Fruit fly (Drosophila melanogaster) whole organism, adult: ENCODE measurements around the gene kug.
A peak's percentile ranks its signal among the peaks of the same experiment; 100 is the strongest.

Experiments
- CG11617 ChIP-seq: fragments of 200-800 bp; sonication (Bioruptor generic); optimal IDR thresholded peaks from 2 replicates; lab custom pipeline; 2017; ENCODE audit warnings: mild to moderate bottlenecking, missing biosample characterization, missing genetic modification reagents, missing genetic modification characterization
- CG12768 ChIP-seq: fragments of 200-800 bp; sonication (Bioruptor generic); optimal IDR thresholded peaks from 2 replicates; lab custom pipeline; 2017; ENCODE audit warnings: missing biosample characterization, missing genetic modification characterization, mild to moderate bottlenecking, moderate library complexity, missing genetic modification reagents
- CG14711 ChIP-seq: fragments of 200-800 bp; sonication (Bioruptor generic); optimal IDR thresholded peaks from 2 replicates; lab custom pipeline; 2018; ENCODE audit warnings: missing biosample characterization, mild to moderate bottlenecking, missing genetic modification characterization, moderate library complexity
- CG1620 ChIP-seq: fragments of 200-800 bp; sonication (Bioruptor generic); optimal IDR thresholded peaks from 2 replicates; lab custom pipeline; 2016; ENCODE audit warnings: missing biosample characterization, missing genetic modification characterization
- CG33017 ChIP-seq: fragments of 200-800 bp; sonication (Bioruptor generic); optimal IDR thresholded peaks from 2 replicates; lab custom pipeline; 2018; ENCODE audit warnings: missing biosample characterization, mild to moderate bottlenecking, missing genetic modification characterization, moderate library complexity
- CG5204 ChIP-seq: fragments of 200-800 bp; sonication (Bioruptor generic); optimal IDR thresholded peaks from 2 replicates; lab custom pipeline; 2016; ENCODE audit warnings: missing biosample characterization, missing genetic modification characterization
- CG7045 ChIP-seq: fragments of 200-800 bp; sonication (Bioruptor generic); optimal IDR thresholded peaks from 2 replicates; lab custom pipeline; 2017; ENCODE audit warnings: missing biosample characterization, mild to moderate bottlenecking, missing genetic modification characterization
- CG7101 ChIP-seq: fragments of 200-800 bp; sonication (Bioruptor generic); optimal IDR thresholded peaks from 2 replicates; lab custom pipeline; 2018; ENCODE audit warnings: missing biosample characterization, mild to moderate bottlenecking, missing genetic modification characterization, moderate library complexity
- Clk ChIP-seq: fragments of 200-800 bp; sonication (Bioruptor generic); optimal IDR thresholded peaks from 2 replicates; lab custom pipeline; 2017; ENCODE audit warnings: missing biosample characterization, missing genetic modification characterization
- Crg-1 ChIP-seq: fragments of 200-800 bp; sonication (Bioruptor generic); optimal IDR thresholded peaks from 2 replicates; lab custom pipeline; 2016; ENCODE audit warnings: missing biosample characterization, missing genetic modification characterization
- Hr96 ChIP-seq: fragments of 200-800 bp; sonication (Bioruptor generic); optimal IDR thresholded peaks from 2 replicates; lab custom pipeline; 2016; ENCODE audit warnings: missing biosample characterization, missing genetic modification characterization
- Mnt ChIP-seq: fragments of 200-800 bp; sonication (Bioruptor generic); optimal IDR thresholded peaks from 2 replicates; lab custom pipeline; 2016; ENCODE audit warnings: missing biosample characterization, mild to moderate bottlenecking, missing genetic modification characterization
- bab1 ChIP-seq: fragments of 200-800 bp; sonication (Bioruptor generic); optimal IDR thresholded peaks from 3 replicates; lab custom pipeline; 2019; ENCODE audit warnings: missing biosample characterization, mild to moderate bottlenecking, missing genetic modification characterization, moderate library complexity
- cic ChIP-seq: fragments of 200-800 bp; sonication (Bioruptor generic); optimal IDR thresholded peaks from 2 replicates; lab custom pipeline; 2017; ENCODE audit warnings: missing biosample characterization, mild to moderate bottlenecking, missing genetic modification characterization, moderate library complexity
- cnc ChIP-seq, 2 experiments: fragments of >200 bp; optimal IDR thresholded peaks; 2 replicates each; lab custom pipeline; 2017
- kay ChIP-seq: fragments of 200-800 bp; sonication (Bioruptor generic); peaks from one replicate; lab custom pipeline; 2016; ENCODE audit warnings: missing biosample characterization, missing genetic modification characterization, borderline replicate concordance
- ovo ChIP-seq: fragments of 200-800 bp; sonication (Bioruptor generic); optimal IDR thresholded peaks from 2 replicates; lab custom pipeline; 2016; ENCODE audit warnings: missing biosample characterization, missing genetic modification characterization
- pad ChIP-seq: fragments of 200-800 bp; sonication (Bioruptor generic); optimal IDR thresholded peaks from 3 replicates; lab custom pipeline; 2017; ENCODE audit warnings: missing biosample characterization, missing genetic modification characterization, mild to moderate bottlenecking, moderate library complexity, missing genetic modification reagents
- tj ChIP-seq: fragments of 200-800 bp; sonication (Bioruptor generic); optimal IDR thresholded peaks from 3 replicates; lab custom pipeline; 2017; ENCODE audit warnings: missing biosample characterization, mild to moderate bottlenecking, missing genetic modification characterization, moderate library complexity
- toe ChIP-seq: fragments of 200-800 bp; sonication (Bioruptor generic); optimal IDR thresholded peaks from 2 replicates; lab custom pipeline; 2016; ENCODE audit warnings: missing biosample characterization, missing genetic modification characterization

kug gene

DNA sequence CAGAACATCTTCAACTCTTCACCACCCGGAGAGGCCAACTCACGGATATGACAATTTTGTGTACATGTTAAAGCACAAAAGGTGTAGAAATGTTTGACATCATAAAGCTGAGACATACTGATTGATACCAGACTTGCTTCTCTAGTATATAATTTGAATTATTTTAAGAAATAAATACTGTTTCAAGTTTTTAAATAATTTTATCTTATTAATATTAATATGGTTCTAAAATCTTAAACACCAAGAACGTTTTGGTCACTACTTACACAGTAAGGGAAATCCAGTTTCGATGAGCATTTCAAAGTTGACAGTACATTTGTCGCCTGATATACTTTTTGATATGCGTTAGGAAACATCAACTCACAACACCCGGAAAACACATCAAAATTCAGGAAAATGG lies 19.3 kb upstream of the kug start, which contains the start of the genes hale and schuy:
Gene hale (minus strand): TSS at position 101 of the 400 bp plus-strand sequence.
Gene schuy (plus strand): TSS at position 326 of the 400 bp plus-strand sequence.
- peak; percentile 6 for TF ChIP-seq kay
- TF ChIP-seq Mnt (GFP tag; lab: Kevin White, UChicago), result no peak

DNA sequence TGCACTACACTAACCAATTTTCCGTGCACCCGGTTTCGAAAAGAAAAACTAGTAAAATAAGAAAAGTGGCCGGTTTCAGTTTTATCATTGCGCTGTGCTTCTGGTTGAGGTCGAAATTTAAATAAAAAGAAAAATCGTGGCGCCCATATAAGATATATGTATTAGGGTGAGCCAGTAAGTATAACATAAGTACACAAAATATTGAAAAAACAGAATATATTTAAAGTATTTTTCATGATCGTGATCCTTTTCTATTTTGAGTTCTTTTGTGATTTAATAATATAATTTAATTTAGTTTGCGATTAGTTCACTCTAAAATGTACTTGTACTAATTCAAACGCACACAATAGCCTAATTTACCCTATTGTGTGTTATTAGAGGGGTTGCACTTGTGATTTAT lies 16.2 kb upstream of the kug start, which contains the start of gene Csas:
Gene Csas (minus strand): TSS at position 101 of the 400 bp plus-strand sequence.
- TF ChIP-seq CG33017 (tag; lab: Kevin White, UChicago) (no peak), CG12768 (GFP tag; lab: Kevin White, UChicago) (no peak), toe (no peak), ovo (GFP tag; lab: Kevin White, UChicago) (no peak), cic (GFP tag; lab: Kevin White, UChicago) (no peak), kay (peak; percentile 0), pad (GFP tag; lab: Kevin White, UChicago) (no peak), Hr96 (no peak), Mnt (GFP tag; lab: Kevin White, UChicago) (no peak), CG11617 (no peak), CG14711 (tag; lab: Kevin White, UChicago) (no peak), CG1620 (GFP tag; lab: Kevin White, UChicago) (no peak), Clk (GFP tag; lab: Kevin White, UChicago) (no peak), cnc (optimal IDR thresholded peaks at IDR 0.05; lab: Kevin White, UChicago) (no peak), CG5204 (GFP tag; lab: Kevin White, UChicago) (no peak), CG7101 (peak; percentile 24), CG7045 (GFP tag; lab: Kevin White, UChicago) (no peak), Crg-1 (GFP tag; lab: Kevin White, UChicago) (no peak), bab1 (GFP tag; lab: Kevin White, UChicago) (peak; percentile 26), tj (GFP tag; lab: Kevin White, UChicago) (no peak)

DNA sequence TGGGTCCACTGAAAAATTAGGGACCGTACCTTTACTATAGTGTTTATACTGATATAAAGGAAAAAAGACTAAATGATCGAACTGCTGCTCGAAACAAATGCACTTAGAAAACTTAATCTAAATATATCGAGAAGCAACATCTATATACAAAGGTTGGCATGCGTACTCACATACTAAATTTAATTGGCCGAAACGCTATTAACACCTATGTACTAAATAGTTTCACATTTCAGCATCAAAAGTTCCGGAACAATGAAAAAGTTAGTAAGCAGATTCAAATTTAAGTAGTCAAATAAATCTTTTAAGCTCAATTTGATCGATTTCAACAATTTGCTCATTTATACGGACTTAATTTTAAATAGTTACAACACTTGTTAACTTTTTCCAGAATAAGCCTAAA lies 14.0 kb upstream of the kug start, which contains the start of gene fln:
Gene fln (minus strand): TSS at position 101 of the 400 bp plus-strand sequence.
- TF ChIP-seq CG14711 (tag; lab: Kevin White, UChicago), result no peak

DNA sequence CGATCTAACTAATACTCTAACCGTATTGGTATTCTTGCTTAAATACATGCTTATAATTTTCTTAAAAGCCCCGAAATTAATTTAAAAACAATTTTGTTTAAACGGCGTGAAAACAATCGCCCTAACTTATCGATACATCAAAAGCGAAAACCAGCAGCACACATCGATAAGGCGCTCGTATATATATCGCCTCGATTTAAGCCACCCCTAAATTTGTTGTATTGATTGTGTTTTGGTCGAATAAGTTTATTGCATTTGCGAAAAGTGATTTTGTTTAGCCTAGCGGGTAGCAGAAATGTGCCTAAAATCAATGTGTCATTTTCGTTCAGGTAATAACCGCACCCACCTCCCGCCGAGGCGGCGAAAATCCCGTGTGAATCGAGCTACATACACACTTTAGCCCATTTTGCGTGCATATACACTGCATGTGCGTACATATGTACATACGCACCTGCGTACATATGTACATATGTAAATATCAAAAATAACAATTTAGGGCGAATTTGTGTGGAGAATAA lies 13.3 kb upstream of the kug start, which contains the start of the genes CG7646 and Nca:
Gene CG7646 (plus strand): TSS at position 174 of the 518 bp plus-strand sequence.
Gene Nca (plus strand): TSS at position 174 of the 518 bp plus-strand sequence.
- TF ChIP-seq bab1 (GFP tag; lab: Kevin White, UChicago) (no peak), Clk (GFP tag; lab: Kevin White, UChicago) (no peak), Mnt (GFP tag; lab: Kevin White, UChicago) (peak; percentile 43), CG1620 (GFP tag; lab: Kevin White, UChicago) (no peak), CG7101 (no peak), toe (peak; percentile 33), kay (peak; percentile 41), ovo (GFP tag; lab: Kevin White, UChicago) (no peak)

DNA sequence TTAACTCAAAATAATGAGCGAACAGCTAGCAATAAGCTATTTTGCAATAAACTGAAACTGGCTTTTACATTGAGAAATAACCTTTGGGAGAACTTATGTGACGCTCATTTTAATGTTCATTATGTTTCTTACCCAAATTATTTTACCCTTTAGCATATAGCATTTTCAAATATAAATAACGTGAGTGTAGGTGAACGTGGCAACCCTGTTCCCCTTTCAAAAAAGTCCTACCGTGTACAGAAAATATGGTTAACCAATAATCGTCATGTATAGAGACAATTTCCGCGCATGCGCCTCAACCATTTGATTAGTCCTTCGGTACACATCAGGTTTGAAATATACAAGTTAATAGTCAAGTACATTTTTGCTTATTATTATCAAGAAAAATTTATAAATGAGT lies 11.1 kb upstream of the kug start:
- TF ChIP-seq pad (GFP tag; lab: Kevin White, UChicago) (no peak), CG7101 (no peak), CG14711 (tag; lab: Kevin White, UChicago) (peak; percentile 36), Clk (GFP tag; lab: Kevin White, UChicago) (no peak), cnc (optimal IDR thresholded peaks at IDR 0.05; lab: Kevin White, UChicago) (no peak), toe (no peak), bab1 (GFP tag; lab: Kevin White, UChicago) (no peak), kay (peak; percentile 40), ovo (GFP tag; lab: Kevin White, UChicago) (no peak), cic (GFP tag; lab: Kevin White, UChicago) (no peak), CG7045 (GFP tag; lab: Kevin White, UChicago) (no peak), Hr96 (no peak), CG12768 (GFP tag; lab: Kevin White, UChicago) (no peak)

DNA sequence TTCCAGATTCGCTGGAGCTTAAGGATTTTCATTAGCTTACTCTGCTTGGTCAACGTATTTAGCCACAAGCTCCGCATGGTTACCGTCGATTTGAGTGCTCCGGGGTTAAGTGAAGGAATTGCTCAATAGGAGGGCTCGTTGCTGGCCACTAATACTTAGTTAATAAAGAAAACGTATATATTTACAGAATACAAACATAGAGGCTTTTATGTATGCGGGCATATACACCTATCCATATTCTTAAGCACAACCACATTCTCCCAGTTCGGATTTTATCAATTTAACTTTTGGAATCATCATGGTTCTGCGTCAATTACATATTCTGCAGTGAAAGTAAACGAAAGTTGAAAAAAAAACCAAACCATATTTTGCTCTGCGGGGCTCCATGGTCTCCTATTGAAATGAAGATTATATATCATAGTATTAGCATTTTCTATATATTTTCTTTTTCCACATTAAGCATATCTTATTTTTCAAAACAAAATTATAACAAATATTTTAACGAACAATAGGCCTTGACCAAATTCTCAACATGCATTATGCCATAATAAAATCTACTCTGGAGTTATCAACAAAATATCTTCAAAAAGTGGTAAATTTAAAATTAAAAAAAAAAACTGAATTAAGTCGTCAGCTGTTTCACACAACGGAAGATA lies 4.9 kb upstream of the kug start, which contains the start of the genes Tom20 and Gabat:
Gene Tom20 (plus strand): TSS at position 564 of the 656 bp plus-strand sequence.
Gene Gabat (minus strand): TSS at position 606 of the 656 bp plus-strand sequence.
- no peak for TF ChIP-seq CG7045 (GFP tag; lab: Kevin White, UChicago)
- TF ChIP-seq CG12768 (GFP tag; lab: Kevin White, UChicago), result peak; percentile 45
- TF ChIP-seq CG5204 (GFP tag; lab: Kevin White, UChicago), result peak; percentile 33
